Fruit fly (Drosophila melanogaster): ENCODE results near the gene Eno.

- TF ChIP-seq insv (optimal IDR thresholded peaks at IDR 0.05) (no peak), psq (optimal IDR thresholded peaks at IDR 0.05) (no peak), Myc (optimal IDR thresholded peaks at IDR 0.05) (no peak), Sin3A (optimal IDR thresholded peaks at IDR 0.05) (no peak), ttk (optimal IDR thresholded peaks at IDR 0.05) (no peak)
These were observed 5.7 kb upstream of the Eno start for dm6 chr2L:1735133-1735532.
